Worm (Caenorhabditis elegans): ENCODE results near the gene C49C3.6.
A peak's percentile ranks its signal among the peaks of the same experiment; 100 is the strongest.

The C49C3.6 gene

DNA sequence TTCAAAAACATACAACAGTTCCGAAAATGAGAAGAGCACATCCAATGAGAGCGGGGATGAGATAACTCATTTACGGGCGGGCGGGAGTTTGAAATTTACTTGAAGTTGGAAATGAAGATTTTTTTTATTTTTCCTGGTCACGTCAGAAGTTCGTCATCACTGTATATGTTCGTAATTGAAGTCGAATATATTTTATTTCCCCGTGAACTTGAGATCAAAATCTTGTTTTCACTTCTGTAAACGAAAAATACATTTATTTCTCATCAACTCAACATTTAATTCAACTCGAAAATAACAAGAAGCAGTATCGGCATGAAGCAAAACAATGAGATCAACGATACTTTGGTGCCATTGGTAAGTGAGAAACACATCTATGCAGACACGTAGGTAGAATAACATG is 14.9 kb upstream of the C49C3.6 start, which contains the start of gene C49C3.20:
C49C3.20 (minus strand) TSS at position 101 of the 400 bp plus-strand sequence.
- TF ChIP-seq ceh-31 (tag; optimal IDR thresholded peaks at IDR 0.05) (no peak), Y22D7AL.16 (tag; optimal IDR thresholded peaks at IDR 0.05) (no peak), elt-4 (tag; optimal IDR thresholded peaks at IDR 0.05) (no peak), gmeb-2 (tag; optimal IDR thresholded peaks at IDR 0.05) (no peak), hlh-30 (tag; optimal IDR thresholded peaks at IDR 0.05; ENCODE audit: insufficient read depth) (no peak), K02D7.2 (tag; optimal IDR thresholded peaks at IDR 0.05) (no peak)

- TF ChIP-seq ceh-14 (tag; optimal IDR thresholded peaks at IDR 0.05) (no peak), pax-1 (tag; optimal IDR thresholded peaks at IDR 0.05) (no peak), mec-3 (tag; optimal IDR thresholded peaks at IDR 0.05; ENCODE audit: borderline replicate concordance) (no peak), gmeb-2 (tag; optimal IDR thresholded peaks at IDR 0.05) (no peak), elt-2 (tag; optimal IDR thresholded peaks at IDR 0.05) (no peak)
Measured at ce11 chrIV:17320445-17320844, 10.9 kb upstream of the C49C3.6 start, which contains the start of gene C49C3.4. TSS of gene C49C3.4 (plus strand) at chrIV:17320795.

ce11 chrIV:17328834-17329233 is 2.5 kb upstream of the C49C3.6 start, which contains the start of gene ceh-88:
TSS of gene ceh-88 (plus strand) at chrIV:17329188.
- TF ChIP-seq lin-11 (tag; optimal IDR thresholded peaks at IDR 0.05), result no peak
- no peak for TF ChIP-seq ceh-2 (tag; optimal IDR thresholded peaks at IDR 0.05)
- TF ChIP-seq ceh-48 (tag; optimal IDR thresholded peaks at IDR 0.05), result peak; percentile 88
- TF ChIP-seq unc-42 (tag; optimal IDR thresholded peaks at IDR 0.05), result peak; percentile 73
- no peak for TF ChIP-seq rnt-1 (tag; optimal IDR thresholded peaks at IDR 0.05)
- no peak for TF ChIP-seq hlh-30 (tag; optimal IDR thresholded peaks at IDR 0.05; ENCODE audit: insufficient read depth)
- no peak for TF ChIP-seq hlh-15 (tag; optimal IDR thresholded peaks at IDR 0.05)
- no peak for TF ChIP-seq nhr-11 (tag; optimal IDR thresholded peaks at IDR 0.05)
- no peak for TF ChIP-seq ets-4 (tag; optimal IDR thresholded peaks at IDR 0.05)
- no peak for TF ChIP-seq ceh-18 (tag; optimal IDR thresholded peaks at IDR 0.05)
- no peak for TF ChIP-seq dmd-4 (tag; optimal IDR thresholded peaks at IDR 0.05; ENCODE audit: borderline replicate concordance)
- TF ChIP-seq T23F11.4 (GFP tag; optimal IDR thresholded peaks at IDR 0.05), result no peak
- no peak for TF ChIP-seq C38D4.7 (GFP tag; optimal IDR thresholded peaks at IDR 0.05)
- TF ChIP-seq ceh-34 (tag; optimal IDR thresholded peaks at IDR 0.05), result no peak
- TF ChIP-seq K02D7.2 (tag; optimal IDR thresholded peaks at IDR 0.05), result no peak
- TF ChIP-seq ama-1 (optimal IDR thresholded peaks at IDR 0.05), result no peak
- TF ChIP-seq F13H6.1 (tag; optimal IDR thresholded peaks at IDR 0.05), result no peak
- TF ChIP-seq ceh-31 (tag; optimal IDR thresholded peaks at IDR 0.05), result peak; percentile 3
- TF ChIP-seq hlh-8 (tag; optimal IDR thresholded peaks at IDR 0.05), result no peak
- no peak for TF ChIP-seq ahr-1 (tag; optimal IDR thresholded peaks at IDR 0.05)
- no peak for TF ChIP-seq gmeb-2 (tag; optimal IDR thresholded peaks at IDR 0.05)
- no peak for TF ChIP-seq sdc-2 (tag; optimal IDR thresholded peaks at IDR 0.05)
- no peak for TF ChIP-seq pat-9 (tag; optimal IDR thresholded peaks at IDR 0.05)

DNA sequence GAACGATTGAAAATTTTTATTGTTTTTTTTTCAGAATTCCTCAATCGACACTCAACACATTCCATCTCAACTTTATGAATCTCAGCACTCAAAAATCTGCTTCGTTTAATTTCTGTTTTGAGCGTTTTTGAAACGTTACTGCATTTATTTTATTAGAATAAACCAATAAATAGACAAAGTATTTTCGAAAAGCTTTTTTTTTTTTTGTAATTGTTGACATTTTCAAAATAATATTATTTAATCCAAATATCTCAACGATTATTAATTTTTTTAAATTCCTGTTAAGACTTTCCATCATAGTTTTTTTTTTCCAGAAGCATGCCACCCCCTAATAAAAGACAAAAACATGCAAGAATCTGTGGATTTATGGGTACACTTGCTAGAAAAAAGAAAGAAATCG is 934 bp downstream of the C49C3.6 start, which contains the start of gene C49C3.7:
C49C3.7 (plus strand) TSS at position 301 of the 400 bp plus-strand sequence.
- no peak for TF ChIP-seq unc-86 (tag; optimal IDR thresholded peaks at IDR 0.05)
- TF ChIP-seq ceh-2 (tag; optimal IDR thresholded peaks at IDR 0.05), result no peak
- TF ChIP-seq nhr-11 (tag; optimal IDR thresholded peaks at IDR 0.05), result no peak
- no peak for TF ChIP-seq ceh-9 (tag; optimal IDR thresholded peaks at IDR 0.05)
- TF ChIP-seq unc-55 (GFP tag; optimal IDR thresholded peaks at IDR 0.05), result no peak
- no peak for TF ChIP-seq odd-2 (tag; optimal IDR thresholded peaks at IDR 0.05)
- no peak for TF ChIP-seq unc-3 (GFP tag; conservative IDR thresholded peaks at IDR 0.05)
- TF ChIP-seq unc-3 (tag; optimal IDR thresholded peaks at IDR 0.05), result no peak
- TF ChIP-seq sox-2 (GFP tag; IDR thresholded peaks at IDR 0.05), result no peak
- no peak for TF ChIP-seq zip-5 (tag; optimal IDR thresholded peaks at IDR 0.05)
- TF ChIP-seq K02D7.2 (tag; optimal IDR thresholded peaks at IDR 0.05), result no peak
- TF ChIP-seq K09A11.1 (tag; optimal IDR thresholded peaks at IDR 0.05; ENCODE audit: insufficient read depth), result no peak
- no peak for TF ChIP-seq pqm-1 (tag; optimal IDR thresholded peaks at IDR 0.05)
- TF ChIP-seq ref-2 (tag; optimal IDR thresholded peaks at IDR 0.05), result no peak

Data from whole organism, late embryonic.